Fruit fly (Drosophila melanogaster): ENCODE measurements around the gene CG16753.

dm6 chr3L:3089012-3089411, 34.1 kb downstream of the CG16753 start:
- TF ChIP-seq CG31627 (GFP tag; optimal IDR thresholded peaks at IDR 0.05) = no peak
- no peak for TF ChIP-seq CG3919 (GFP tag; optimal IDR thresholded peaks at IDR 0.05)
- no peak for TF ChIP-seq cyc (GFP tag; optimal IDR thresholded peaks at IDR 0.05)
- TF ChIP-seq CG6808 (GFP tag; optimal IDR thresholded peaks at IDR 0.05) = no peak
- TF ChIP-seq Lpt (GFP tag; optimal IDR thresholded peaks at IDR 0.05) = no peak
- TF ChIP-seq Blimp-1 (GFP tag; optimal IDR thresholded peaks at IDR 0.05) = no peak
- no peak for TF ChIP-seq Hr39 (GFP tag; optimal IDR thresholded peaks at IDR 0.05)
- TF ChIP-seq svp (GFP tag) = no peak

Data from whole organism, prepupa.